Fruit fly (Drosophila melanogaster) whole organism, adult: ENCODE measurements around the gene kin17.

Source experiments
- CG12768 ChIP-seq: fragments of 200-800 bp; sonication (Bioruptor generic); optimal IDR thresholded peaks from 2 replicates; lab custom pipeline; 2017; ENCODE audit warnings: missing biosample characterization, missing genetic modification characterization, mild to moderate bottlenecking, moderate library complexity, missing genetic modification reagents
- CG14711 ChIP-seq: fragments of 200-800 bp; sonication (Bioruptor generic); optimal IDR thresholded peaks from 2 replicates; lab custom pipeline; 2018; ENCODE audit warnings: missing biosample characterization, mild to moderate bottlenecking, missing genetic modification characterization, moderate library complexity
- CG33017 ChIP-seq: fragments of 200-800 bp; sonication (Bioruptor generic); optimal IDR thresholded peaks from 2 replicates; lab custom pipeline; 2018; ENCODE audit warnings: missing biosample characterization, mild to moderate bottlenecking, missing genetic modification characterization, moderate library complexity
- CG7045 ChIP-seq: fragments of 200-800 bp; sonication (Bioruptor generic); optimal IDR thresholded peaks from 2 replicates; lab custom pipeline; 2017; ENCODE audit warnings: missing biosample characterization, mild to moderate bottlenecking, missing genetic modification characterization
- CG7101 ChIP-seq: fragments of 200-800 bp; sonication (Bioruptor generic); optimal IDR thresholded peaks from 2 replicates; lab custom pipeline; 2018; ENCODE audit warnings: missing biosample characterization, mild to moderate bottlenecking, missing genetic modification characterization, moderate library complexity
- Clk ChIP-seq: fragments of 200-800 bp; sonication (Bioruptor generic); optimal IDR thresholded peaks from 2 replicates; lab custom pipeline; 2017; ENCODE audit warnings: missing biosample characterization, missing genetic modification characterization
- cic ChIP-seq: fragments of 200-800 bp; sonication (Bioruptor generic); optimal IDR thresholded peaks from 2 replicates; lab custom pipeline; 2017; ENCODE audit warnings: missing biosample characterization, mild to moderate bottlenecking, missing genetic modification characterization, moderate library complexity
- kay ChIP-seq: fragments of 200-800 bp; sonication (Bioruptor generic); peaks from one replicate; lab custom pipeline; 2016; ENCODE audit warnings: missing biosample characterization, missing genetic modification characterization, borderline replicate concordance
- ovo ChIP-seq: fragments of 200-800 bp; sonication (Bioruptor generic); optimal IDR thresholded peaks from 2 replicates; lab custom pipeline; 2016; ENCODE audit warnings: missing biosample characterization, missing genetic modification characterization
- pad ChIP-seq: fragments of 200-800 bp; sonication (Bioruptor generic); optimal IDR thresholded peaks from 3 replicates; lab custom pipeline; 2017; ENCODE audit warnings: missing biosample characterization, missing genetic modification characterization, mild to moderate bottlenecking, moderate library complexity, missing genetic modification reagents

DNA sequence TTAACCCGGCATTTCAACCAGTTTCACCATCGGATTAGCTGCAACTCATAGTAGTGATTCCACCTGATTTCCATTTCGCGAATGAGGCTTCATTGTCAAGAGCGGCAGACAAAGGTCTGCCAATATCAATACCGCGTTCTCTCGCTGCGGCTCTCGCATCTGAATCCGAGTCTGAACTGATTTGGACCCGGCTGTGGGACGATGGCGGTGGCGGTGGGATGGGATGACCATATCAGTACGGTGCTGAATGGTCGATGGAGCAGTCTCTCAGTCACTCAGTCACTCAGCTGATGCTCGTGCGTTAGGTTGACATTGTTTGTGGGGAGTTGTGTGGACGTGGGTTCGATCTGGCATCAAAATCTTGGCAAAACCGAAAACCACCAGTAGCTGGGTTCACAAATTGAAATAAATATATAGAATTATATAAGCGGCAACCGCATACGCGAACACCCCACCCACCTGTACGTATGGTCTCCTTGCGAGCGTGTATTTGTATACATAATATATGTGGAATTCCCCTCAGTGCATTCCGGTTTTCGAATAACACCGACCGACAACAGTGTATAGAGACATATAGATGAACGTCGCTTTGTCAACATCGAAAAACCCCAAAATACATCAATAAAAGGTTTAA, 39.5 kb upstream of the kin17 start, which contains the start of gene Spn77Ba:
- TF ChIP-seq kay (GFP tag; lab: Kevin White, UChicago): peak; percentile 64
- no peak for TF ChIP-seq CG14711 (tag; lab: Kevin White, UChicago)
- peak; percentile 78 for TF ChIP-seq cic (GFP tag; lab: Kevin White, UChicago)
- TF ChIP-seq Clk: no peak
- no peak for TF ChIP-seq pad (GFP tag; lab: Kevin White, UChicago)
- TF ChIP-seq CG7101 (tag; lab: Kevin White, UChicago): no peak
- no peak for TF ChIP-seq CG7045 (GFP tag; lab: Kevin White, UChicago)
- TF ChIP-seq CG12768 (GFP tag; lab: Kevin White, UChicago): peak; percentile 80
- TF ChIP-seq CG33017 (tag; lab: Kevin White, UChicago): peak; percentile 23
- TF ChIP-seq ovo: no peak
